Fruit fly (Drosophila melanogaster) Kc167 (cell line): ENCODE measurements around the gene CG6951.

Source experiments
- Myc ChIP-seq: fragments of >200 bp; optimal IDR thresholded peaks from 2 replicates; lab custom pipeline; 2017; ENCODE audit warnings: missing external identifiers
- Sin3A ChIP-seq: fragments of >200 bp; optimal IDR thresholded peaks from 2 replicates; lab custom pipeline; 2018; ENCODE audit warnings: missing external identifiers
- h ChIP-seq: fragments of >200 bp; optimal IDR thresholded peaks from 3 replicates; lab custom pipeline; 2018; ENCODE audit warnings: missing external identifiers
- insv ChIP-seq: fragments of >200 bp; optimal IDR thresholded peaks from 3 replicates; lab custom pipeline; 2018; ENCODE audit warnings: missing external identifiers
- psq ChIP-seq: fragments of >200 bp; optimal IDR thresholded peaks from 2 replicates; lab custom pipeline; 2017; ENCODE audit warnings: missing external identifiers
- ttk ChIP-seq: sonication (Bioruptor generic); optimal IDR thresholded peaks from 2 replicates; lab custom pipeline; 2017; ENCODE audit warnings: missing external identifiers

Gene CG6951

dm6 chr3L:20241163-20241970, at the start of gene CG6951, which contains the start of gene CG17233:
TSS of gene CG6951 (plus strand) at chr3L:20241267.
TSS of gene CG17233 (minus strand) at chr3L:20241903.
- TF ChIP-seq psq (lab: Kevin White, UChicago) = no peak

- TF ChIP-seq insv (no peak), Sin3A (lab: Kevin White, UChicago) (no peak), Myc (no peak), ttk (no peak), h (lab: Kevin White, UChicago) (no peak), psq (lab: Kevin White, UChicago) (no peak)
These were observed 49.2 kb upstream of the CG6951 start for dm6 chr3L:20191848-20192247.

dm6 chr3L:20192872-20193747, 48.0 kb upstream of the CG6951 start:
- no peak for TF ChIP-seq ttk
- no peak for TF ChIP-seq Sin3A (lab: Kevin White, UChicago)
- no peak for TF ChIP-seq psq (lab: Kevin White, UChicago)
- TF ChIP-seq Myc = no peak
- TF ChIP-seq h (lab: Kevin White, UChicago) = no peak
- TF ChIP-seq insv = no peak

- TF ChIP-seq h (lab: Kevin White, UChicago) = no peak
- no peak for TF ChIP-seq Myc
- no peak for TF ChIP-seq psq (lab: Kevin White, UChicago)
- TF ChIP-seq Sin3A (lab: Kevin White, UChicago) = no peak
- no peak for TF ChIP-seq insv
- TF ChIP-seq ttk = no peak
These were observed 47.4 kb upstream of the CG6951 start for dm6 chr3L:20193748-20194058.

- no peak for TF ChIP-seq Sin3A (lab: Kevin White, UChicago)
- TF ChIP-seq psq (lab: Kevin White, UChicago) = no peak
- no peak for TF ChIP-seq Myc
- TF ChIP-seq insv = no peak
- no peak for TF ChIP-seq ttk
- TF ChIP-seq h (lab: Kevin White, UChicago) = no peak
These were observed 46.3 kb upstream of the CG6951 start for dm6 chr3L:20194731-20195130.

dm6 chr3L:20195875-20196274, 45.2 kb upstream of the CG6951 start:
- TF ChIP-seq psq (lab: Kevin White, UChicago) (no peak), Sin3A (lab: Kevin White, UChicago) (no peak), ttk (no peak), h (lab: Kevin White, UChicago) (no peak), Myc (no peak), insv (no peak)

dm6 chr3L:20196321-20196720, 44.7 kb upstream of the CG6951 start:
- TF ChIP-seq insv = no peak
- no peak for TF ChIP-seq Sin3A (lab: Kevin White, UChicago)
- TF ChIP-seq psq (lab: Kevin White, UChicago) = no peak
- TF ChIP-seq h (lab: Kevin White, UChicago) = no peak
- TF ChIP-seq ttk = no peak
- TF ChIP-seq Myc = no peak

- no peak for TF ChIP-seq Myc
- TF ChIP-seq ttk = no peak
- no peak for TF ChIP-seq insv
- TF ChIP-seq psq (lab: Kevin White, UChicago) = no peak
- no peak for TF ChIP-seq h (lab: Kevin White, UChicago)
- TF ChIP-seq Sin3A (lab: Kevin White, UChicago) = no peak
These were observed 43.9 kb upstream of the CG6951 start for dm6 chr3L:20197213-20197612.

- TF ChIP-seq h (lab: Kevin White, UChicago) (no peak), Sin3A (lab: Kevin White, UChicago) (no peak), Myc (no peak), insv (no peak), ttk (no peak), psq (lab: Kevin White, UChicago) (no peak)
These were observed 43.4 kb upstream of the CG6951 start for dm6 chr3L:20197698-20198097.

dm6 chr3L:20198138-20198559, 42.9 kb upstream of the CG6951 start, which contains the start of gene CG42674:
TSS of gene CG42674 (minus strand) at chr3L:20198317.
- TF ChIP-seq ttk = no peak
- TF ChIP-seq Sin3A (lab: Kevin White, UChicago) = no peak
- TF ChIP-seq Myc = no peak
- no peak for TF ChIP-seq insv
- no peak for TF ChIP-seq h (lab: Kevin White, UChicago)
- no peak for TF ChIP-seq psq (lab: Kevin White, UChicago)

- TF ChIP-seq Sin3A (lab: Kevin White, UChicago) (no peak), Myc (no peak), psq (lab: Kevin White, UChicago) (no peak), h (lab: Kevin White, UChicago) (no peak)
These were observed 41.4 kb upstream of the CG6951 start, which contains the start of gene CG42833 for dm6 chr3L:20199569-20200247. TSS of gene CG42833 (plus strand) at chr3L:20200093.

- TF ChIP-seq Sin3A (lab: Kevin White, UChicago) = no peak
- TF ChIP-seq insv = no peak
- no peak for TF ChIP-seq psq (lab: Kevin White, UChicago)
- no peak for TF ChIP-seq h (lab: Kevin White, UChicago)
- no peak for TF ChIP-seq ttk
- TF ChIP-seq Myc = no peak
These were observed 39.5 kb upstream of the CG6951 start, which contains the start of gene obst-F for dm6 chr3L:20201538-20201937. TSS of gene obst-F (minus strand) at chr3L:20201638.
